Fruit fly (Drosophila melanogaster): ENCODE results near the gene Drgx.

The Drgx gene

dm6 chr2L:3681338-3681737, 18.8 kb downstream of the Drgx start:
- no peak for TF ChIP-seq CG8301 (tag; optimal IDR thresholded peaks at IDR 0.05)
- TF ChIP-seq CG17806 (tag; optimal IDR thresholded peaks at IDR 0.05), result no peak
- no peak for TF ChIP-seq CG9948 (tag; optimal IDR thresholded peaks at IDR 0.05)
- no peak for TF ChIP-seq Pif1A (GFP tag; optimal IDR thresholded peaks at IDR 0.05)
- no peak for TF ChIP-seq CG4496 (GFP tag; IDR thresholded peaks at IDR 0.05)
- no peak for TF ChIP-seq CG34367 (tag; optimal IDR thresholded peaks at IDR 0.05)
- TF ChIP-seq Ets98B (GFP tag; IDR thresholded peaks at IDR 0.05), result no peak
- no peak for TF ChIP-seq CG32121 (GFP tag; IDR thresholded peaks at IDR 0.05)
- no peak for TF ChIP-seq D1 (tag; optimal IDR thresholded peaks at IDR 0.05)
- no peak for TF ChIP-seq CG8159 (tag; optimal IDR thresholded peaks at IDR 0.05)
- no peak for TF ChIP-seq EcR (GFP tag; optimal IDR thresholded peaks at IDR 0.05)
- TF ChIP-seq CG13204 (GFP tag; optimal IDR thresholded peaks at IDR 0.05), result no peak
- TF ChIP-seq CG15710 (tag; optimal IDR thresholded peaks at IDR 0.05), result no peak
- no peak for TF ChIP-seq CG14655 (GFP tag; optimal IDR thresholded peaks at IDR 0.05)
- TF ChIP-seq CG12605 (GFP tag; IDR thresholded peaks at IDR 0.05), result no peak
- no peak for TF ChIP-seq CG10348 (GFP tag; IDR thresholded peaks at IDR 0.05)
- TF ChIP-seq Snoo (tag; optimal IDR thresholded peaks at IDR 0.05), result no peak

- TF ChIP-seq CG13204 (GFP tag; optimal IDR thresholded peaks at IDR 0.05) (no peak), Ets98B (GFP tag; IDR thresholded peaks at IDR 0.05) (no peak), CG14655 (GFP tag; optimal IDR thresholded peaks at IDR 0.05) (no peak), CG8159 (tag; optimal IDR thresholded peaks at IDR 0.05) (no peak), CG9948 (tag; optimal IDR thresholded peaks at IDR 0.05) (no peak), D1 (tag; optimal IDR thresholded peaks at IDR 0.05) (no peak), CG15710 (tag; optimal IDR thresholded peaks at IDR 0.05) (no peak), CG10348 (GFP tag; IDR thresholded peaks at IDR 0.05) (no peak), CG17806 (tag; optimal IDR thresholded peaks at IDR 0.05) (no peak), fd96Ca (GFP tag; IDR thresholded peaks at IDR 0.05) (no peak), CG8301 (tag; optimal IDR thresholded peaks at IDR 0.05) (no peak), CG12605 (GFP tag; IDR thresholded peaks at IDR 0.05) (no peak), Snoo (tag; optimal IDR thresholded peaks at IDR 0.05) (no peak), CG34367 (tag; optimal IDR thresholded peaks at IDR 0.05) (no peak), CG4496 (GFP tag; IDR thresholded peaks at IDR 0.05) (no peak), Pif1A (GFP tag; optimal IDR thresholded peaks at IDR 0.05) (no peak), CG32121 (GFP tag; IDR thresholded peaks at IDR 0.05) (no peak), rn (GFP tag; IDR thresholded peaks at IDR 0.05) (no peak), Pif1B (GFP tag; optimal IDR thresholded peaks at IDR 0.05) (no peak), gl (tag; optimal IDR thresholded peaks at IDR 0.05) (no peak)
Observed at dm6 chr2L:3682489-3682888, 19.9 kb downstream of the Drgx start.

dm6 chr2L:3685139-3685851, 22.8 kb downstream of the Drgx start:
- TF ChIP-seq CG12605 (GFP tag; IDR thresholded peaks at IDR 0.05) (no peak), CG8159 (tag; optimal IDR thresholded peaks at IDR 0.05) (peak; percentile 16), gl (tag; optimal IDR thresholded peaks at IDR 0.05) (no peak)

- TF ChIP-seq gl (tag; optimal IDR thresholded peaks at IDR 0.05) (no peak), CG32121 (GFP tag; IDR thresholded peaks at IDR 0.05) (no peak), CG13204 (GFP tag; optimal IDR thresholded peaks at IDR 0.05) (no peak), CG9948 (tag; optimal IDR thresholded peaks at IDR 0.05) (no peak), CG17806 (tag; optimal IDR thresholded peaks at IDR 0.05) (no peak), CG12605 (GFP tag; IDR thresholded peaks at IDR 0.05) (no peak), CG4496 (GFP tag; IDR thresholded peaks at IDR 0.05) (no peak), fd96Ca (GFP tag; IDR thresholded peaks at IDR 0.05) (no peak), CG34367 (tag; optimal IDR thresholded peaks at IDR 0.05) (no peak), rn (GFP tag; IDR thresholded peaks at IDR 0.05) (no peak), Pif1A (GFP tag; optimal IDR thresholded peaks at IDR 0.05) (no peak), EcR (GFP tag; optimal IDR thresholded peaks at IDR 0.05) (no peak), D1 (tag; optimal IDR thresholded peaks at IDR 0.05) (no peak), CG8301 (tag; optimal IDR thresholded peaks at IDR 0.05) (no peak)
Observed at dm6 chr2L:3692466-3692865, 29.9 kb downstream of the Drgx start, which contains the start of gene CG16704. CG16704 (minus strand) TSS chr2L:3692587.

- TF ChIP-seq CG10348 (GFP tag; IDR thresholded peaks at IDR 0.05), result no peak
- TF ChIP-seq Pif1A (GFP tag; optimal IDR thresholded peaks at IDR 0.05), result no peak
- TF ChIP-seq CG13204 (GFP tag; optimal IDR thresholded peaks at IDR 0.05), result no peak
- TF ChIP-seq CG15710 (tag; optimal IDR thresholded peaks at IDR 0.05), result no peak
- no peak for TF ChIP-seq CG32121 (GFP tag; IDR thresholded peaks at IDR 0.05)
- no peak for TF ChIP-seq CG8159 (tag; optimal IDR thresholded peaks at IDR 0.05)
- no peak for TF ChIP-seq CG14655 (GFP tag; optimal IDR thresholded peaks at IDR 0.05)
- no peak for TF ChIP-seq gl (tag; optimal IDR thresholded peaks at IDR 0.05)
Observed at dm6 chr2L:3693082-3693481, 30.5 kb downstream of the Drgx start, which contains the start of gene CG3513. CG3513 (minus strand) TSS chr2L:3693182.

dm6 chr2L:3693805-3694204, 31.3 kb downstream of the Drgx start, which contains the start of gene Acp24A4:
Acp24A4 (minus strand) TSS chr2L:3693905.
- TF ChIP-seq CG9948 (tag; optimal IDR thresholded peaks at IDR 0.05) (no peak), CG13204 (GFP tag; optimal IDR thresholded peaks at IDR 0.05) (no peak), Snoo (tag; optimal IDR thresholded peaks at IDR 0.05) (no peak), CG15710 (tag; optimal IDR thresholded peaks at IDR 0.05) (no peak), CG32121 (GFP tag; IDR thresholded peaks at IDR 0.05) (no peak), D1 (tag; optimal IDR thresholded peaks at IDR 0.05) (no peak), CG8159 (tag; optimal IDR thresholded peaks at IDR 0.05) (no peak), CG17806 (tag; optimal IDR thresholded peaks at IDR 0.05) (no peak), gl (tag; optimal IDR thresholded peaks at IDR 0.05) (no peak), CG12605 (GFP tag; IDR thresholded peaks at IDR 0.05) (no peak), Ets98B (GFP tag; IDR thresholded peaks at IDR 0.05) (no peak), CG4496 (GFP tag; IDR thresholded peaks at IDR 0.05) (no peak), CG14655 (GFP tag; optimal IDR thresholded peaks at IDR 0.05) (no peak), EcR (GFP tag; optimal IDR thresholded peaks at IDR 0.05) (no peak), rn (GFP tag; IDR thresholded peaks at IDR 0.05) (no peak), Pif1A (GFP tag; optimal IDR thresholded peaks at IDR 0.05) (no peak)

All from whole organism, pupa.